Fruit fly (Drosophila melanogaster): ENCODE data around the gene CG15034.

Gene CG15034

dm6 chrX:7335524-7335991, 11.7 kb downstream of the CG15034 start:
- no peak for TF ChIP-seq CG17801 (GFP tag; optimal IDR thresholded peaks at IDR 0.05; ENCODE audit: partially characterized antibody)

dm6 chrX:7334801-7335176, 12.5 kb downstream of the CG15034 start:
- TF ChIP-seq CG17801 (GFP tag; optimal IDR thresholded peaks at IDR 0.05; ENCODE audit: partially characterized antibody) = peak; percentile 83

dm6 chrX:7333858-7334800, 13.2 kb downstream of the CG15034 start:
- TF ChIP-seq CG17801 (GFP tag; optimal IDR thresholded peaks at IDR 0.05; ENCODE audit: partially characterized antibody) = peak; percentile 32

dm6 chrX:7333298-7333743, 14.0 kb downstream of the CG15034 start:
- TF ChIP-seq CG17801 (GFP tag; optimal IDR thresholded peaks at IDR 0.05; ENCODE audit: partially characterized antibody) = no peak

- no peak for TF ChIP-seq CG17801 (GFP tag; optimal IDR thresholded peaks at IDR 0.05; ENCODE audit: partially characterized antibody)
Observed at dm6 chrX:7332493-7332892, 14.8 kb downstream of the CG15034 start.

dm6 chrX:7332091-7332490, 15.2 kb downstream of the CG15034 start, which contains the start of gene CG42780:
Gene CG42780, minus strand, starts transcription at chrX:7332191.
- no peak for TF ChIP-seq CG17801 (GFP tag; optimal IDR thresholded peaks at IDR 0.05; ENCODE audit: partially characterized antibody)

- TF ChIP-seq CG17801 (GFP tag; optimal IDR thresholded peaks at IDR 0.05; ENCODE audit: partially characterized antibody) = no peak
Observed at dm6 chrX:7328746-7329145, 18.6 kb downstream of the CG15034 start, which contains the start of gene Acsf3. Gene Acsf3, plus strand, starts transcription at chrX:7329046.

- peak; percentile 98 for TF ChIP-seq CG17801 (GFP tag; optimal IDR thresholded peaks at IDR 0.05; ENCODE audit: partially characterized antibody)
Observed at dm6 chrX:7324816-7325246, 22.5 kb downstream of the CG15034 start.

- TF ChIP-seq CG17801 (GFP tag; optimal IDR thresholded peaks at IDR 0.05; ENCODE audit: partially characterized antibody) = no peak
Observed at dm6 chrX:7323649-7324511, 23.4 kb downstream of the CG15034 start, which contains the start of the genes Atg5 and Dok. Gene Atg5, minus strand, starts transcription at chrX:7323770. Gene Dok, plus strand, starts transcription at chrX:7324214.

dm6 chrX:7321829-7322228, 25.5 kb downstream of the CG15034 start:
- no peak for TF ChIP-seq CG17801 (GFP tag; optimal IDR thresholded peaks at IDR 0.05; ENCODE audit: partially characterized antibody)

- TF ChIP-seq CG17801 (GFP tag; optimal IDR thresholded peaks at IDR 0.05; ENCODE audit: partially characterized antibody) = no peak
Observed at dm6 chrX:7320455-7321224, 26.7 kb downstream of the CG15034 start.

- TF ChIP-seq CG17801 (GFP tag; optimal IDR thresholded peaks at IDR 0.05; ENCODE audit: partially characterized antibody) = no peak
Observed at dm6 chrX:7319703-7320088, 27.6 kb downstream of the CG15034 start.

- TF ChIP-seq CG17801 (GFP tag; optimal IDR thresholded peaks at IDR 0.05; ENCODE audit: partially characterized antibody) = peak; percentile 55
Observed at dm6 chrX:7319053-7319702, 28.1 kb downstream of the CG15034 start.

dm6 chrX:7318464-7318863, 28.8 kb downstream of the CG15034 start:
- TF ChIP-seq CG17801 (GFP tag; optimal IDR thresholded peaks at IDR 0.05; ENCODE audit: partially characterized antibody) = no peak

Measured in ovary, adult (tissue).